Worm (Caenorhabditis elegans): ENCODE results near the gene Y69H2.1.

ce11 chrV:18662333-18662732, 40.0 kb upstream of the Y69H2.1 start:
- TF ChIP-seq cebp-1 (GFP tag; IDR thresholded peaks at IDR 0.05): no peak
- no peak for TF ChIP-seq cebp-1 (tag; optimal IDR thresholded peaks at IDR 0.05)
- TF ChIP-seq ceh-58 (GFP tag; IDR thresholded peaks at IDR 0.05): no peak
- no peak for TF ChIP-seq dpl-1 (GFP tag; optimal IDR thresholded peaks at IDR 0.05)
- TF ChIP-seq ama-1 (optimal IDR thresholded peaks at IDR 0.05): no peak
- TF ChIP-seq ama-1 (GFP tag; optimal IDR thresholded peaks at IDR 0.05): no peak
- TF ChIP-seq ZK185.1 (tag; optimal IDR thresholded peaks at IDR 0.05; ENCODE audit: poor library complexity, severe bottlenecking): no peak
- TF ChIP-seq ztf-18 (tag; optimal IDR thresholded peaks at IDR 0.05): no peak
- no peak for TF ChIP-seq pha-4 (tag; optimal IDR thresholded peaks at IDR 0.05)
- TF ChIP-seq rec-8 (tag; optimal IDR thresholded peaks at IDR 0.05): no peak
- no peak for TF ChIP-seq snpc-4 (GFP tag; optimal IDR thresholded peaks at IDR 0.05)
- no peak for TF ChIP-seq snpc-4 (tag; optimal IDR thresholded peaks at IDR 0.05)
- no peak for TF ChIP-seq K12H6.12 (tag; optimal IDR thresholded peaks at IDR 0.05)

Measured in whole organism, young adult.